Fruit fly (Drosophila melanogaster) whole organism, pupa: ENCODE data around the gene CG6015.

ENCODE experiments used
- CG15710 ChIP-seq: fragments of 200-800 bp; sonication (Bioruptor generic); optimal IDR thresholded peaks from 2 replicates; lab custom pipeline; 2018; ENCODE audit warnings: missing biosample characterization, mild to moderate bottlenecking, missing genetic modification characterization, moderate library complexity
- CG17806 ChIP-seq: fragments of 200-800 bp; sonication (Bioruptor generic); optimal IDR thresholded peaks from 2 replicates; lab custom pipeline; 2018; ENCODE audit warnings: missing biosample characterization, mild to moderate bottlenecking, missing genetic modification characterization, moderate library complexity
- CG32121 ChIP-seq: fragments of 200-800 bp; sonication (Bioruptor generic); IDR thresholded peaks from 2 replicates; pipeline ENCODE4 v1.3.6; 2022; ENCODE audit warnings: missing biosample characterization, missing genetic modification characterization
- CG4496 ChIP-seq: fragments of 200-800 bp; sonication (Bioruptor generic); IDR thresholded peaks from 3 replicates; pipeline ENCODE4 v1.3.6; 2022; ENCODE audit warnings: missing biosample characterization, missing genetic modification characterization
- CG8159 ChIP-seq: fragments of 200-800 bp; sonication (Bioruptor generic); optimal IDR thresholded peaks from 3 replicates; lab custom pipeline; 2018; ENCODE audit warnings: missing biosample characterization, mild to moderate bottlenecking, missing genetic modification characterization, moderate library complexity
- CG8301 ChIP-seq: fragments of 200-800 bp; sonication (Bioruptor generic); optimal IDR thresholded peaks from 2 replicates; lab custom pipeline; 2018; ENCODE audit warnings: missing biosample characterization, mild to moderate bottlenecking, missing genetic modification characterization
- D1 ChIP-seq: fragments of 200-800 bp; sonication (Bioruptor generic); optimal IDR thresholded peaks from 2 replicates; lab custom pipeline; 2018; ENCODE audit warnings: missing biosample characterization, mild to moderate bottlenecking, missing genetic modification characterization, moderate library complexity
- Ets98B ChIP-seq: fragments of 200-800 bp; sonication (Bioruptor generic); IDR thresholded peaks from 2 replicates; pipeline ENCODE4 v1.3.6; 2022; ENCODE audit warnings: missing biosample characterization, missing genetic modification characterization
- Pif1B ChIP-seq: fragments of 200-800 bp; sonication (Bioruptor generic); optimal IDR thresholded peaks from 3 replicates; lab custom pipeline; 2016; ENCODE audit warnings: missing biosample characterization, missing genetic modification characterization
- Snoo ChIP-seq: fragments of 200-800 bp; sonication (Bioruptor generic); optimal IDR thresholded peaks from 3 replicates; lab custom pipeline; 2017; ENCODE audit warnings: missing biosample characterization, mild to moderate bottlenecking, missing genetic modification characterization, inconsistent platforms
- fd96Ca ChIP-seq: fragments of 200-800 bp; sonication (Bioruptor generic); IDR thresholded peaks from 3 replicates; pipeline ENCODE4 v1.3.6; 2022; ENCODE audit warnings: missing biosample characterization, missing genetic modification characterization
- gl ChIP-seq: fragments of 200-800 bp; sonication (Bioruptor generic); optimal IDR thresholded peaks from 2 replicates; lab custom pipeline; 2018; ENCODE audit warnings: missing biosample characterization, mild to moderate bottlenecking, missing genetic modification characterization
- rn ChIP-seq: fragments of 200-800 bp; sonication (Bioruptor generic); IDR thresholded peaks from 2 replicates; pipeline ENCODE4 v1.3.6; 2022; ENCODE audit warnings: missing biosample characterization, missing genetic modification characterization

dm6 chr3R:22003508-22003907 lies 30.6 kb downstream of the CG6015 start:
- TF ChIP-seq gl (tag; lab: Kevin White, UChicago): no peak
- TF ChIP-seq D1 (tag; lab: Kevin White, UChicago): no peak
- no peak for TF ChIP-seq Pif1B (GFP tag; lab: Kevin White, UChicago)
- TF ChIP-seq CG8159 (tag; lab: Kevin White, UChicago): no peak
- TF ChIP-seq CG4496 (GFP tag; lab: Robert Waterston, UW): no peak
- TF ChIP-seq Ets98B: no peak
- no peak for TF ChIP-seq CG32121
- TF ChIP-seq CG17806 (tag; lab: Kevin White, UChicago): no peak
- no peak for TF ChIP-seq rn (GFP tag; lab: Robert Waterston, UW)
- no peak for TF ChIP-seq fd96Ca (GFP tag; lab: Robert Waterston, UW)
- TF ChIP-seq Snoo (tag; lab: Kevin White, UChicago): no peak
- no peak for TF ChIP-seq CG8301 (tag; lab: Kevin White, UChicago)
- TF ChIP-seq CG15710 (tag; lab: Kevin White, UChicago): no peak
